Fruit fly (Drosophila melanogaster) whole organism, larva: ENCODE results near the gene AP-2mu.

ENCODE experiments used
- noc ChIP-seq: fragments of 200-800 bp; sonication (Bioruptor generic); optimal IDR thresholded peaks from 3 replicates; lab custom pipeline; 2019; ENCODE audit warnings: missing biosample characterization, mild to moderate bottlenecking, missing genetic modification characterization, moderate library complexity

AP-2mu gene

DNA sequence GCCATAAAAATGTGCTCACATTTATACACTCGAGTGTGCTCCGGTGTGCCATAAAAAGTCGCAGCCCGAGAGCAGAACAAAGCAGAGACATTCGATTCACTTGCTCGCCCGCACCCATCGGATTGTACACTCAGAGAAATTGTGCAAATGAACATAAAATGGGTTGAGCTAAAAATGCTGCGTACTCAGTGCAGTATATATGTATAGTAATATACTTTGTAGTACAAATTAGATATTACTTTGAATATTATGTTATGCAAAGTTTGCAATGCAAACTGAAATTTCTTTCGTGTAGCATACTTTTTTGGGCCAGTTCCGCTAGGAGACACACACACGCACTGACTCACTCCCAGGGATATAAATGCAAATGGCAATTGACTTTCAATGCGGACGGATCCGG, 41.4 kb downstream of the AP-2mu start:
- no peak for TF ChIP-seq noc (tag; lab: Kevin White, UChicago)
